Worm (Caenorhabditis elegans): ENCODE results near the gene F27E5.7.

The F27E5.7 gene

DNA sequence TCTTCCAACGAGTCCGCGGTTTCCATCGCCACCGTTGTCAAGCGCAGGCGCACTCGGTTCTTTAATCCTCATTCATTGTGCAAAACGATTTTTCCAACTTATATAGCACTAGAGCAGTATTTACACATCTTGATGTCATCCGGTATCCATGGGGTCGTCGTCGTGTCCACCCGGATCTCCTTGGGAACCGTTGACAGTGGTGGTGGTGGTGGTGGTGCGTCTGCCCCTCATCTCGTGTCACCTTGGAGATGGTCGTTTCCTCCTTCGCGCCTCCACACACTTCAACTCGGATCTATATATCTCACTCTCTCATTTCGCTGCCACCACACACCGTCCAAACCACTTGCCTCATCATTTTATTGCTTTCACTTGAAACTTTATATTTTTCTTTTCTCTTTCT is 40.2 kb downstream of the F27E5.7 start:
- TF ChIP-seq eor-1 (tag; optimal IDR thresholded peaks at IDR 0.05): no peak
- TF ChIP-seq R02D3.7 (tag; optimal IDR thresholded peaks at IDR 0.05): no peak
- TF ChIP-seq pha-4 (tag; optimal IDR thresholded peaks at IDR 0.05): no peak

DNA sequence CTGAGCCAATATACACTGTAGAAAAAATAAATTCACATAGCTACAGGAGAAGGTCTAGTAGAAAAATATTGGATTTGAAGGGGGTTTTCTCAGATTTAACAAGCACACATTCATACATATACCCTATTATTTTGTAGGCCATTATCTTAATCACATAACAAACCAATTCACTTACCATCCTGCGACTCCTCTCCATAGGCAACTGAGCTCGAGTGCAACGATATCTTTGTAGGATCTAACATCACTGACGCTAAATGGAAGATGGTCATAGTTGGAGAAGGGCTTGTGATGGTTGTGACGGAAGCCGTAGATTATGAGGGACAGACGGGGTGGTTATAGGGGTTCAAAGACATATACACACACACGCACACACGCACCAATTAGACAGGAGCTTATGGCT is 41.6 kb downstream of the F27E5.7 start:
- TF ChIP-seq nhr-28 (tag; optimal IDR thresholded peaks at IDR 0.05) (no peak), nhr-23 (tag; optimal IDR thresholded peaks at IDR 0.05) (no peak), ceh-9 (tag; optimal IDR thresholded peaks at IDR 0.05) (no peak)

DNA sequence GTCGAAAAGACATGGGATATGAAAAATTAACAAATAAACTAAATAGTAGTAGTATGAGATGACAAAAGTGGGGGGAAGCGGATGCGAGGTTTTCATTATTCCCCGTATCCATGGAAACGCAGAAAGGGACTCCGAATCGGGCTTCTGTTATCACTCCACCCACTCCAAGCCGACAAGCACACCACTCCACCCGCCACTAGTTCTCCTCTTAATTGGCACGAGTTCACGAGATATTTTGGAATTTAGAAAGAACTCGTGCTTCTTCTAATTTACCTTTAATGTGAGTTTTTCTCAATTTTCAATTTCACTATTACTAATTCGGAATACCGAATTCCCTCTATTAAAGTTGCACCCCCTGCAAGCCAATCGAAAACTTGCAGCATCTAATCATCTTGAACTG is 43.8 kb downstream of the F27E5.7 start:
- TF ChIP-seq nhr-77 (tag; optimal IDR thresholded peaks at IDR 0.05) (no peak), nhr-11 (tag; optimal IDR thresholded peaks at IDR 0.05) (peak; percentile 62)

DNA sequence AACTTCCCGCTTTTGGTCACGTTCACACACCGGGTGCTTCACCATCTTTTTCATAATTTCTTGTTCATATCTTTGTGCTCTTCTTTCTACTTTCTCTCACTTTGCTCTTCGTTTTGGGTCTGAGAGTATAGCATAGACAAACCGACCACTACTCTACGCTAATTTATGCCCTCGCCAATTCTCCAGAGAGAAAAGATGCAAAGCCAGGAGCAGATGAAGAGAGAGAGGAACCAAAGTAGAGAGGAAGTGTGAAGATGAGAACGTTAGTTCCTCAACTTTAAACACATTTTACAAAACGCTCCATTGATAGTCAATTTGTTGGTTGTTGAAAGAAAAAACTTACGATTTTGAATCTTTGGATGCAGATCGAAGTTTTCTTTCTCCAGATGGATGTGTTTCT is 45.2 kb downstream of the F27E5.7 start:
- no peak for TF ChIP-seq aly-2 (tag; optimal IDR thresholded peaks at IDR 0.05)
- TF ChIP-seq nhr-76 (tag; optimal IDR thresholded peaks at IDR 0.05): no peak
- TF ChIP-seq nhr-25 (tag; optimal IDR thresholded peaks at IDR 0.05): no peak
- no peak for TF ChIP-seq ztf-11 (tag; optimal IDR thresholded peaks at IDR 0.05)
- TF ChIP-seq elt-1 (tag; optimal IDR thresholded peaks at IDR 0.05): no peak
- no peak for TF ChIP-seq snpc-4 (tag; optimal IDR thresholded peaks at IDR 0.05)
- TF ChIP-seq nhr-11 (tag; optimal IDR thresholded peaks at IDR 0.05): no peak
- TF ChIP-seq nfya-1 (tag; optimal IDR thresholded peaks at IDR 0.05; ENCODE audit: insufficient read depth): no peak
- no peak for TF ChIP-seq nhr-28 (tag; optimal IDR thresholded peaks at IDR 0.05)

DNA sequence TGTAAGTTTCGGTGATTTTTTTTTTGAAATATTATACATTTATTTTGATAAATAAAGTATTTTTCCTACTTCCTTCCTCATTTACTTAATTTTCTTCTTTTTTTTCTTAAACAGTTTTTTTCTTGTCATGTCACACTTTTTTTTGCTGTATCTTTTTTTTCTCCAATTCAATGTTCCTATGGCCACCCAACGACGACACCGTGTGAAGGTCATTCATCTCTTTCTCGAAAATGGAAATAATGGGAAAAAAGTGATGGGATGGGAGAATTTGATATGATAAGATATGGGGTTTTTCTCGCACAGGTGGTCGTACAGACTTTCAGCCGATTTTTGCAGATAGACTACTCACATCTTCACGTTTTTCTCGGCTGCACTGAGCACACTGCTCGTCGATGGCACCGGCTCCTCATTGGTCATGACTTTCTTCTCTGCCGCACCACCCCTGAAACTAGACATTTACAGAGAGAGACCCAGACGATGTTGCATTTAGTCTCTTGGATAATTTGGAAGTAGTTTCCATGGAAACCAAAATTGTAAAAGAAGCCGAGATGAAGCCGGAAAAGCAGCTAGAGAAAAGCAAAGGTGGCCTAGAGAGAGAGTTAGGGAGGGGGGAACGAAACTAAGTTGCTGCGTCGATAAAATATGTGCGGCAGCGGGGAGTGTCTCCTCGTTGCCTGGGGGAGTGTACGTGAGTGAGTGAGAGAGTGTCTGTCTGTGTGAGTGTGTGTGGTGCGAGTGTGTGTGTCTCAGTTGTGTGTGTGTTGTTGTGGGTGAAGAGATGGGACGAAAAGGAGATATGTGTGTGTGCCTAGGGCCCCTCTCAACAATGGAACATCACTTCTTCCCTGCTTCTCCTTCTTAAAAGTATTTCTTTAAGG is 46.6 kb downstream of the F27E5.7 start, which contains the start of gene daf-19:
TSS of gene daf-19 (minus strand) at position 442 of the 878 bp plus-strand sequence.
- TF ChIP-seq sea-2 (GFP tag; optimal IDR thresholded peaks at IDR 0.05): no peak
- no peak for TF ChIP-seq skn-1 (tag; optimal IDR thresholded peaks at IDR 0.05)
- TF ChIP-seq nhr-11 (tag; optimal IDR thresholded peaks at IDR 0.05): peak; percentile 95
- TF ChIP-seq ceh-9 (tag; optimal IDR thresholded peaks at IDR 0.05): no peak
- no peak for TF ChIP-seq fkh-2 (tag; optimal IDR thresholded peaks at IDR 0.05)
- no peak for TF ChIP-seq fos-1 (tag; optimal IDR thresholded peaks at IDR 0.05)
- TF ChIP-seq nhr-23 (tag; optimal IDR thresholded peaks at IDR 0.05): peak; percentile 26
- no peak for TF ChIP-seq unc-62 (GFP tag; optimal IDR thresholded peaks at IDR 0.05)
- no peak for TF ChIP-seq unc-39 (tag; optimal IDR thresholded peaks at IDR 0.05)
- TF ChIP-seq tbx-2 (tag; optimal IDR thresholded peaks at IDR 0.05): peak; percentile 46
- no peak for TF ChIP-seq snpc-4 (tag; optimal IDR thresholded peaks at IDR 0.05)
- peak; percentile 38 for TF ChIP-seq ama-1 (optimal IDR thresholded peaks at IDR 0.05)
- TF ChIP-seq nhr-28 (tag; optimal IDR thresholded peaks at IDR 0.05): no peak
- peak; percentile 47 for TF ChIP-seq elt-2 (tag; optimal IDR thresholded peaks at IDR 0.05)
- TF ChIP-seq ztf-11 (tag; optimal IDR thresholded peaks at IDR 0.05): no peak
- no peak for TF ChIP-seq nhr-237 (tag; optimal IDR thresholded peaks at IDR 0.05)
- peak; percentile 20 for TF ChIP-seq egl-5 (tag; optimal IDR thresholded peaks at IDR 0.05)
- TF ChIP-seq ceh-28 (tag; optimal IDR thresholded peaks at IDR 0.05): no peak
- TF ChIP-seq ceh-82 (tag; optimal IDR thresholded peaks at IDR 0.05): no peak
- TF ChIP-seq lsy-12 (tag; optimal IDR thresholded peaks at IDR 0.05): peak; percentile 19
- TF ChIP-seq ZK546.5 (tag; optimal IDR thresholded peaks at IDR 0.05): no peak
- TF ChIP-seq R02D3.7 (tag; optimal IDR thresholded peaks at IDR 0.05): no peak
- TF ChIP-seq pqm-1 (tag; optimal IDR thresholded peaks at IDR 0.05): peak; percentile 4
- no peak for TF ChIP-seq nhr-12 (tag; optimal IDR thresholded peaks at IDR 0.05)
- TF ChIP-seq elt-1 (tag; optimal IDR thresholded peaks at IDR 0.05): no peak
- TF ChIP-seq fkh-10 (GFP tag; optimal IDR thresholded peaks at IDR 0.05): peak; percentile 4
- no peak for TF ChIP-seq nhr-76 (tag; optimal IDR thresholded peaks at IDR 0.05)
- TF ChIP-seq mml-1 (tag; optimal IDR thresholded peaks at IDR 0.05): no peak
- no peak for TF ChIP-seq egl-27 (tag; optimal IDR thresholded peaks at IDR 0.05)
- no peak for TF ChIP-seq daf-12 (tag; optimal IDR thresholded peaks at IDR 0.05)
- peak; percentile 70 for TF ChIP-seq pha-4 (tag; optimal IDR thresholded peaks at IDR 0.05)
- TF ChIP-seq nfya-1 (tag; optimal IDR thresholded peaks at IDR 0.05; ENCODE audit: insufficient read depth): peak; percentile 76
- TF ChIP-seq nhr-25 (tag; optimal IDR thresholded peaks at IDR 0.05): peak; percentile 7
- no peak for TF ChIP-seq nhr-67 (tag; optimal IDR thresholded peaks at IDR 0.05)
- TF ChIP-seq lin-15B (tag; optimal IDR thresholded peaks at IDR 0.05): peak; percentile 55
- TF ChIP-seq hmg-11 (tag; optimal IDR thresholded peaks at IDR 0.05): peak; percentile 96
- no peak for TF ChIP-seq ztf-4 (tag; optimal IDR thresholded peaks at IDR 0.05)
- no peak for TF ChIP-seq elt-3 (tag; optimal IDR thresholded peaks at IDR 0.05)
- TF ChIP-seq ceh-16 (tag; optimal IDR thresholded peaks at IDR 0.05): no peak
- no peak for TF ChIP-seq zag-1 (tag; optimal IDR thresholded peaks at IDR 0.05)
